Worm (Caenorhabditis elegans) whole organism, L2 larva: Measurements from ENCODE around the gene let-4.

Experiments used
- C34F6.9 ChIP-seq: fragments of 150-350 bp; optimal IDR thresholded peaks from 2 replicates; lab custom pipeline; 2014; ENCODE audit warnings: missing biosample characterization, missing genetic modification characterization
- F13H6.1 ChIP-seq: sonication (generic microtip); optimal IDR thresholded peaks from 2 replicates; lab custom pipeline; 2016; ENCODE audit warnings: missing genetic modification characterization, missing compliant biosample characterization
- R02D3.7 ChIP-seq: fragments of 150-350 bp; optimal IDR thresholded peaks from 2 replicates; lab custom pipeline; 2014; ENCODE audit warnings: missing biosample characterization, missing genetic modification characterization
- Y55F3AM.14 ChIP-seq: fragments of 200-800 bp; sonication (Bioruptor generic); optimal IDR thresholded peaks from 2 replicates; lab custom pipeline; 2018; ENCODE audit warnings: mild to moderate bottlenecking, missing genetic modification characterization, missing compliant biosample characterization
- ZK546.5 ChIP-seq: sonication (generic microtip); optimal IDR thresholded peaks from 2 replicates; lab custom pipeline; 2017; ENCODE audit warnings: missing biosample characterization, missing genetic modification characterization
- aly-2 ChIP-seq: fragments of 150-350 bp; optimal IDR thresholded peaks from 2 replicates; lab custom pipeline; 2014; ENCODE audit warnings: missing biosample characterization, missing genetic modification characterization
- ama-1 ChIP-seq: fragments of 150-350 bp; optimal IDR thresholded peaks from 2 replicates; lab custom pipeline; 2018; ENCODE audit warnings: inconsistent platforms
- blmp-1 ChIP-seq: sonication (generic microtip); optimal IDR thresholded peaks from 2 replicates; lab custom pipeline; 2017; ENCODE audit warnings: missing genetic modification characterization, mild to moderate bottlenecking, missing compliant biosample characterization, antibody characterized with exemption, moderate library complexity; ENCODE audit not compliant: insufficient read depth
- ceh-16 ChIP-seq: fragments of 150-350 bp; optimal IDR thresholded peaks from 2 replicates; lab custom pipeline; 2014; ENCODE audit warnings: missing biosample characterization, missing genetic modification characterization
- ceh-82 ChIP-seq: fragments of 150-350 bp; optimal IDR thresholded peaks from 2 replicates; lab custom pipeline; 2014; ENCODE audit warnings: missing biosample characterization, missing genetic modification characterization
- crh-2 ChIP-seq: sonication (generic microtip); optimal IDR thresholded peaks from 2 replicates; lab custom pipeline; 2017; ENCODE audit warnings: missing biosample characterization, missing genetic modification characterization
- dmd-4 ChIP-seq: sonication (generic microtip); optimal IDR thresholded peaks from 2 replicates; lab custom pipeline; 2017; ENCODE audit warnings: missing biosample characterization, missing genetic modification characterization
- egl-27 ChIP-seq: sonication (generic microtip); optimal IDR thresholded peaks from 3 replicates; lab custom pipeline; 2017; ENCODE audit warnings: missing biosample characterization, missing genetic modification reagents, missing genetic modification characterization
- elt-3 ChIP-seq: sonication (generic microtip); optimal IDR thresholded peaks from 2 replicates; lab custom pipeline; 2017; ENCODE audit warnings: missing biosample characterization, missing genetic modification characterization
- fos-1 ChIP-seq: fragments of 150-350 bp; optimal IDR thresholded peaks from 2 replicates; lab custom pipeline; 2014; ENCODE audit warnings: missing biosample characterization, missing genetic modification characterization
- gmeb-1 ChIP-seq: fragments of 150-350 bp; optimal IDR thresholded peaks from 2 replicates; lab custom pipeline; 2014; ENCODE audit warnings: missing biosample characterization, missing genetic modification characterization
- lsy-2 ChIP-seq, 2 experiments: fragments of 150-350 bp in 1 of 2; sonication (generic microtip) in 1 of 2; optimal IDR thresholded peaks; 2 replicates each; lab custom pipeline; 2014 to 2017; ENCODE audit warnings: missing biosample characterization in 2 of 2, missing genetic modification characterization in 2 of 2
- mab-5 ChIP-seq: fragments of 150-350 bp; optimal IDR thresholded peaks from 2 replicates; lab custom pipeline; 2014; ENCODE audit warnings: missing biosample characterization, missing genetic modification characterization
- mdl-1 ChIP-seq, 2 experiments: fragments of 150-350 bp in 1 of 2; sonication (generic microtip) in 1 of 2; optimal IDR thresholded peaks; 2 replicates each; lab custom pipeline; 2017; ENCODE audit warnings: missing biosample characterization in 2 of 2, missing genetic modification characterization in 2 of 2
- nhr-11 ChIP-seq: fragments of 150-350 bp; optimal IDR thresholded peaks from 2 replicates; lab custom pipeline; 2014; ENCODE audit warnings: missing biosample characterization, missing genetic modification characterization
- nhr-12 ChIP-seq: fragments of 150-350 bp; optimal IDR thresholded peaks from 2 replicates; lab custom pipeline; 2014; ENCODE audit warnings: missing biosample characterization, missing genetic modification characterization
- nhr-129 ChIP-seq: fragments of 150-350 bp; optimal IDR thresholded peaks from 2 replicates; lab custom pipeline; 2014; ENCODE audit warnings: missing biosample characterization, missing genetic modification characterization
- nhr-21 ChIP-seq: fragments of 150-350 bp; optimal IDR thresholded peaks from 2 replicates; lab custom pipeline; 2014; ENCODE audit warnings: missing biosample characterization, missing genetic modification characterization
- nhr-23 ChIP-seq: fragments of 150-350 bp; optimal IDR thresholded peaks from 2 replicates; lab custom pipeline; 2014; ENCODE audit warnings: missing biosample characterization, missing genetic modification reagents, missing genetic modification characterization
- nhr-237 ChIP-seq: fragments of 150-350 bp; optimal IDR thresholded peaks from 2 replicates; lab custom pipeline; 2014; ENCODE audit warnings: missing biosample characterization, missing genetic modification characterization
- nhr-25 ChIP-seq: fragments of 150-350 bp; sonication (generic microtip); optimal IDR thresholded peaks from 3 replicates; lab custom pipeline; 2014; ENCODE audit warnings: missing biosample characterization, missing genetic modification characterization
- nhr-6 ChIP-seq: fragments of 150-350 bp; optimal IDR thresholded peaks from 2 replicates; lab custom pipeline; 2014; ENCODE audit warnings: missing biosample characterization, missing genetic modification characterization
- nhr-77 ChIP-seq: fragments of 150-350 bp; optimal IDR thresholded peaks from 2 replicates; lab custom pipeline; 2014; ENCODE audit warnings: missing biosample characterization, missing genetic modification characterization
- peb-1 ChIP-seq: fragments of 150-350 bp; optimal IDR thresholded peaks from 2 replicates; lab custom pipeline; 2014; ENCODE audit warnings: missing biosample characterization, missing genetic modification characterization
- sem-4 ChIP-seq: fragments of 150-350 bp; optimal IDR thresholded peaks from 2 replicates; lab custom pipeline; 2014; ENCODE audit warnings: missing biosample characterization, missing genetic modification reagents, missing genetic modification characterization
- skn-1 ChIP-seq: sonication (generic microtip); optimal IDR thresholded peaks from 2 replicates; lab custom pipeline; 2017; ENCODE audit warnings: missing biosample characterization, missing genetic modification characterization
- sma-3 ChIP-seq: sonication (generic microtip); optimal IDR thresholded peaks from 2 replicates; lab custom pipeline; 2016; ENCODE audit warnings: missing genetic modification reagents, missing genetic modification characterization, missing compliant biosample characterization
- sma-9 ChIP-seq, 2 experiments: fragments of 150-350 bp in 1 of 2; sonication (generic microtip) in 1 of 2; optimal IDR thresholded peaks; 2 replicates each; lab custom pipeline; 2014 to 2016; ENCODE audit warnings: missing genetic modification characterization in 2 of 2, mild to moderate bottlenecking in 1 of 2, missing biosample characterization in 1 of 2, missing compliant biosample characterization in 1 of 2, missing genetic modification reagents in 1 of 2, moderate library complexity in 1 of 2
- snpc-4 ChIP-seq: fragments of 150-350 bp; optimal IDR thresholded peaks from 2 replicates; lab custom pipeline; 2014; ENCODE audit warnings: missing biosample characterization, missing genetic modification characterization
- unc-39 ChIP-seq: fragments of 150-350 bp; optimal IDR thresholded peaks from 2 replicates; lab custom pipeline; 2014; ENCODE audit warnings: missing biosample characterization, missing genetic modification characterization
- unc-55 ChIP-seq: fragments of 150-350 bp; sonication (generic microtip); optimal IDR thresholded peaks from 3 replicates; lab custom pipeline; 2014; ENCODE audit warnings: missing biosample characterization, missing genetic modification reagents, missing genetic modification characterization
- unc-62 ChIP-seq: fragments of 150-350 bp; optimal IDR thresholded peaks from 2 replicates; lab custom pipeline; 2014; ENCODE audit warnings: missing biosample characterization, missing genetic modification reagents, missing genetic modification characterization
- zag-1 ChIP-seq: fragments of 150-350 bp; optimal IDR thresholded peaks from 2 replicates; lab custom pipeline; 2014; ENCODE audit warnings: missing biosample characterization, missing genetic modification characterization
- ztf-1 ChIP-seq: fragments of 200-800 bp; sonication (Bioruptor generic); conservative IDR thresholded peaks from 2 replicates; pipeline ENCODE4 v1.3.6; 2022; ENCODE audit warnings: missing genetic modification characterization, missing compliant biosample characterization
- ztf-11 ChIP-seq: sonication (generic microtip); optimal IDR thresholded peaks from 2 replicates; lab custom pipeline; 2017; ENCODE audit warnings: missing biosample characterization, missing genetic modification characterization
- ztf-4 ChIP-seq: fragments of 150-350 bp; optimal IDR thresholded peaks from 2 replicates; lab custom pipeline; 2014; ENCODE audit warnings: missing biosample characterization, missing genetic modification characterization

let-4 gene

DNA sequence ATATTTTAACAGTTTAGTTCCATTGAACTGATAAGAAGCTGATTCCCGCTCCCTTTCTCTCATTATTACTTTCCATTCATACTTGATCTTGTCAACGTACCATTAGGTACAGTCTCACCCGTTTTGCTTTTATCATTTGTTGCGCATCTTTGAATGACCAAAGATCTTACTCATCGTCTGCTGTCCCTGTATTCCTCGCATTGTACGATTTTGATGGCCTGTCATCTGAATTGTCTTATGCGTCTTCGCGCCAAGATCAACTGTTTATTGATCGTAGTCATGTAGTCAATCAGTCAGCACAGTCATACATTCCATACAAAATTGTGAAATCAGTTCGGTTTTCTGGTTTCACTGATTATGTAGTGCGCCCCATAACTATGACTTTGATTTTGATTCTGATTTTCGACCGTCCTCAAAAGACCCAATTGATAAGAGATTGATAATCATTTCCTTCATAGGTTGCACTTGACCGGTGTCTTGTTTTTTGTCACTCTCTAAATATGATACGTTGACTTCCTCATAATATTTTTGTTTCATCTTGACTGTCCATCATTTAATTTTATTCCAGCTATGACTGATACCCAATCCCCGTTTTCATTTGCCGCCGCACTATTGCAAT lies 19.7 kb upstream of the let-4 start, which contains the start of gene nhr-3:
Gene nhr-3 (plus strand): TSS at position 569 of the 619 bp plus-strand sequence.
- TF ChIP-seq sma-9 (GFP tag; optimal IDR thresholded peaks at IDR 0.05; lab: Kevin White, UChicago): peak; percentile 47
- TF ChIP-seq sma-9 (tag; optimal IDR thresholded peaks at IDR 0.05; lab: Kevin White, UChicago): no peak
- TF ChIP-seq snpc-4: no peak
- TF ChIP-seq blmp-1 (tag; lab: Kevin White, UChicago): peak; percentile 79
- peak; percentile 49 for TF ChIP-seq crh-2
- no peak for TF ChIP-seq unc-62
- no peak for TF ChIP-seq ZK546.5 (tag; lab: Kevin White, UChicago)
- no peak for TF ChIP-seq R02D3.7
- TF ChIP-seq ztf-1 (GFP tag; lab: Robert Waterston, UW): no peak
- TF ChIP-seq nhr-237: no peak
- no peak for TF ChIP-seq peb-1 (tag; lab: Kevin White, UChicago)
- no peak for TF ChIP-seq elt-3 (tag; lab: Kevin White, UChicago)
- TF ChIP-seq sma-3 (GFP tag; lab: Kevin White, UChicago): peak; percentile 60
- no peak for TF ChIP-seq sem-4 (tag; lab: Kevin White, UChicago)
- TF ChIP-seq ztf-11: no peak
- TF ChIP-seq C34F6.9 (tag; lab: Kevin White, UChicago): no peak
- TF ChIP-seq skn-1 (tag; lab: Kevin White, UChicago): no peak
- TF ChIP-seq Y55F3AM.14 (GFP tag; lab: Kevin White, UChicago): no peak
- no peak for TF ChIP-seq gmeb-1 (tag; lab: Kevin White, UChicago)
- TF ChIP-seq nhr-21 (tag; lab: Kevin White, UChicago): no peak
- TF ChIP-seq lsy-2 (tag; optimal IDR thresholded peaks at IDR 0.05; lab: Kevin White, UChicago): no peak
- no peak for TF ChIP-seq ama-1 (lab: Kevin White, UChicago)
- no peak for TF ChIP-seq ztf-4
- peak; percentile 13 for TF ChIP-seq fos-1 (tag; lab: Kevin White, UChicago)
- TF ChIP-seq nhr-129 (tag; lab: Kevin White, UChicago): peak; percentile 2
- TF ChIP-seq egl-27 (tag; lab: Kevin White, UChicago): no peak
- no peak for TF ChIP-seq F13H6.1 (tag; lab: Kevin White, UChicago)
- TF ChIP-seq mab-5 (tag; lab: Kevin White, UChicago): no peak
- no peak for TF ChIP-seq mdl-1 (tag; optimal IDR thresholded peaks at IDR 0.05; lab: Kevin White, UChicago)
- no peak for TF ChIP-seq nhr-11 (tag; lab: Kevin White, UChicago)
- no peak for TF ChIP-seq zag-1
- TF ChIP-seq ceh-82 (tag; lab: Kevin White, UChicago): no peak
- TF ChIP-seq nhr-12: no peak
- TF ChIP-seq nhr-23: no peak
- TF ChIP-seq nhr-77 (tag; lab: Kevin White, UChicago): no peak
- no peak for TF ChIP-seq ceh-16 (tag; lab: Kevin White, UChicago)
- TF ChIP-seq dmd-4 (tag; lab: Kevin White, UChicago): no peak
- TF ChIP-seq aly-2 (tag; lab: Kevin White, UChicago): no peak
- TF ChIP-seq nhr-25: peak; percentile 37
- no peak for TF ChIP-seq unc-39 (tag; lab: Kevin White, UChicago)
- TF ChIP-seq nhr-6: peak; percentile 22

DNA sequence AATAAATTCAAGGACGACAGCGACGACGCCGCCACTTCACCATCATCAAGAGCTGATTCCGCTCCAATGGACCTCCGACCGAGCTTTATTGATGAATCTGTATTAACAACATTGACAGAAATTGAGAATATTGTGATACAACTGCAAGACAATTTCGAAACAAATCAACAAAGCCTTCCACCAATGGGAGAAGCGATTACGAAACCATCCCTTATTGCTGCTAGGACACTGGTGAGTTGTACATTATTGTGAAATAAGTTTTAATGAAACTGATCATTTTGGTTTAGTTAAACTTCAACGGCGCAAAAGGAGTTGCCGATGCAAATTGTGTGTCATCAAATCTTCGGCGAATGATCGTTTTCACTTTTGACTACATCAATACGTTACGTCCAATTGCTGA lies 18.7 kb upstream of the let-4 start:
- no peak for TF ChIP-seq nhr-21 (tag; lab: Kevin White, UChicago)
- peak; percentile 51 for TF ChIP-seq unc-55
